Worm (Caenorhabditis elegans): ENCODE results near the gene C07B5.6.

DNA sequence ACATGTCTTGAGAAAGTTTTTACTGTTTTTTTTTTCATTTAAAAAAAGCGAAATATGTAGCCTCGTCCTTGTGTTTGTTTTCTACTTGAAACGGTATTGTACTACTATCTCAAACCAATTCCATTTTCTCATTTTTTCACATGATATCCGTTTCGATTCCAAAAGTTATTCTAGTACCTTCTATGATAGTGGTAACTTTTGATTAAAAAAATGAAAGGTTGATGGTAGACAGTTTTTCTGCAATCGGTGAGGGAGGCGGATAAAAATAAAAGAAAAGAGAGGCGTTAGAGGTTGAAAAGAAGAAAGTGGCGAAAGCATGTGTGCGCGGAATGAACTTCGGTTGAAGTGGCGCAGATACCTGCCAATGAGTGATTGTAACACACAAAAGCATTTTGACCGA lies 9.1 kb downstream of the C07B5.6 start:
- TF ChIP-seq M03D4.4 (tag; optimal IDR thresholded peaks at IDR 0.05), result no peak
- TF ChIP-seq unc-62 (GFP tag; optimal IDR thresholded peaks at IDR 0.05), result no peak
- TF ChIP-seq ces-1 (GFP tag; optimal IDR thresholded peaks at IDR 0.05), result no peak
- TF ChIP-seq ztf-11 (tag; optimal IDR thresholded peaks at IDR 0.05), result no peak
- TF ChIP-seq unc-120 (tag; optimal IDR thresholded peaks at IDR 0.05; ENCODE audit: poor library complexity, severe bottlenecking), result no peak
- no peak for TF ChIP-seq unc-39 (tag; optimal IDR thresholded peaks at IDR 0.05)
- no peak for TF ChIP-seq elt-1 (tag; optimal IDR thresholded peaks at IDR 0.05; ENCODE audit: borderline replicate concordance, insufficient read depth)
